Fruit fly (Drosophila melanogaster): ENCODE measurements around the gene CG34266.

CG34266 gene

DNA sequence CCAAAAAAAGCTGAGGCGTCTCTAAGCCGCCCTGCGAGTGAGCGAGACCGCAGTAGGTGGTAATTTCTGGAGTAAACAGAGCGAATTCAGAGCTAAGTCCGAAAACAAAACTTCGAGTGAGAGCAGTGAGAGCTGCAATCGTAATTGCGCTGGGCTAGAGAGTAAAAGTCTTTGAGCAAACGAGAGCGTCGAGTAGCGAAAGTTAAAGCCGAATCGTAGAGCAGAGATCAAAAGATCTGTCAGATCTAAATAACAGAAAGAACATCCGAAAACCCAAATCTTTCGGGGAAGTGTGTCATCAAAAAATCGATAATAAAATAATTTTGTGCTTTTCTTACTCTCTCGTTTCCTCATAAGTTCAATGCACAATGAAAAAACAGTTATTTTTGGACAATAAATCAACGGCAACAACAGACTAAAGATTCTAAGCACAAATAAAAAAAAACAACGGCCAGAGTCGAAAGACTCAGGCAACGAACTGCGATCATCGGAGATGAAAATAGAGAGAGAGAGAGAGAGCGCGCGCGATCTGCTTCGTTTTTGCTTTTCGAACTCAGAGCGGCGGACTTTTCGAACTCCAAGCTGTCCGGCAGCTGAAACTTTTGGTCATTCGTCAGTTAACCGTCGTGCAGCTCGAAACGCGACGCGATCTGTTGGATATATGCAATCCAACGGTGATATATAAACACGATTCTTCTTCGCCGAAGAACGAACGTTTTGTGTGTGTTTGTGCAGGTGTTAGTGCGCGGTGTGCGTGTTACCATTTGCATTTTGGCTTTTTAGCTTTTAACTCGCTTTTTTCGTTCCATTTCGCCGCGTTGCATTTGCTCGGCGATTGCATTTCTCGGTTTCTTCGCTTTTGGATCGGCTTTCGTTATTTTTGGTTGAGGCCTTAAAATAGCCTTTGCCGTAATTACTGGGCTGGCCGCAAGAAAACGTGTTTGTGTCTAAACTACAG, 14.8 kb downstream of the CG34266 start, which contains the start of gene RhoGEF64C:
Gene RhoGEF64C, plus strand, starts transcription at position 607 of the 958 bp plus-strand sequence.
- TF ChIP-seq insv (optimal IDR thresholded peaks at IDR 0.05): no peak

- TF ChIP-seq Sin3A (optimal IDR thresholded peaks at IDR 0.05): no peak
- no peak for TF ChIP-seq psq (optimal IDR thresholded peaks at IDR 0.05)
- no peak for TF ChIP-seq h (optimal IDR thresholded peaks at IDR 0.05)
- TF ChIP-seq insv (optimal IDR thresholded peaks at IDR 0.05): no peak
- TF ChIP-seq ttk (optimal IDR thresholded peaks at IDR 0.05): no peak
- no peak for TF ChIP-seq Myc (optimal IDR thresholded peaks at IDR 0.05)
These were observed 17.2 kb downstream of the CG34266 start, which contains the start of gene CG15876 for dm6 chr3L:4694823-4695222. TSS of gene CG15876 (minus strand) at chr3L:4694845.

dm6 chr3L:4696380-4696779, 18.7 kb downstream of the CG34266 start:
- TF ChIP-seq Myc (optimal IDR thresholded peaks at IDR 0.05) (no peak), insv (optimal IDR thresholded peaks at IDR 0.05) (no peak), h (optimal IDR thresholded peaks at IDR 0.05) (no peak), Sin3A (optimal IDR thresholded peaks at IDR 0.05) (no peak), ttk (optimal IDR thresholded peaks at IDR 0.05) (no peak), psq (optimal IDR thresholded peaks at IDR 0.05) (no peak)

DNA sequence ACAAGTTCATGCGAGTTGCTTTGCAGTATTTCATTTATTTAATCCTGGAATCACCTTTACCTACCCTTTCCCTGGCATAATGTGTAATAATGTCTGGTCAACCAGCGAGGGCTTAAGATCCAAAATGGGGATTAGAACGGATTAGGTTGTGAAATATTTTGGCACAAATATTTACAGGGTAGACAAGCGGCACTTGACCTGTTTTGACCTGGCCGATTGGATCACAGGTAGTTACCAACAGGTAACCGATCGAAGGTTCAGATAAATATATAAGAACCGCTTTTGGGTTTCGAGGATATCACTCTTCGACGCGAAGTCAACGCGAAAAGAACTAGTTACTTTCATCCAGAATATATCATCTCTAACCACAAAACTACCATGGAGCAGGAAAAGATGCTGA, 19.7 kb downstream of the CG34266 start, which contains the start of gene CG13713:
Gene CG13713, plus strand, starts transcription at position 301 of the 400 bp plus-strand sequence.
- TF ChIP-seq h (optimal IDR thresholded peaks at IDR 0.05): no peak
- no peak for TF ChIP-seq Sin3A (optimal IDR thresholded peaks at IDR 0.05)
- TF ChIP-seq psq (optimal IDR thresholded peaks at IDR 0.05): no peak
- no peak for TF ChIP-seq Myc (optimal IDR thresholded peaks at IDR 0.05)
- TF ChIP-seq insv (optimal IDR thresholded peaks at IDR 0.05): no peak
- no peak for TF ChIP-seq ttk (optimal IDR thresholded peaks at IDR 0.05)

DNA sequence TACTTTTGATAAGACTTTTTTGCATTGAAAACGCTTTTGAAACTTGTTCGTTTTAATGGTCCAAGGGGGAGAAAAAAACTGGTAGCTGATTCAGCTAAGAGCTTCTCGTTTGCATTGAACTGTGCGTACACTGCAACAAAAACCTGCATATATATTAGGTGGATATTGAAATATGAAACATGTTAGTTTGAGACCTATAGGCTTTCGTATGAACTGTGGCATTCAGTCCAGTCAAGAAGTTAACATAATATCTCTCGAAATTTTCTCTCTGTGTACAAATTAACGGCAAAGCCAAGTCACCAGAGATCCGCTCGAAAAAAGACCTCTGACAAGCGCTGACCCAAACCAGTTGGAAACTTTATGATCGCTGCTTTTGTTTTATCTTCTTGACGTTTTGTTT, 20.4 kb downstream of the CG34266 start:
- no peak for TF ChIP-seq insv (optimal IDR thresholded peaks at IDR 0.05)
- TF ChIP-seq psq (optimal IDR thresholded peaks at IDR 0.05): no peak
- TF ChIP-seq ttk (optimal IDR thresholded peaks at IDR 0.05): no peak

dm6 chr3L:4698496-4698895, 20.9 kb downstream of the CG34266 start:
- TF ChIP-seq Myc (optimal IDR thresholded peaks at IDR 0.05) (no peak), psq (optimal IDR thresholded peaks at IDR 0.05) (no peak), h (optimal IDR thresholded peaks at IDR 0.05) (no peak), ttk (optimal IDR thresholded peaks at IDR 0.05) (no peak), Sin3A (optimal IDR thresholded peaks at IDR 0.05) (no peak), insv (optimal IDR thresholded peaks at IDR 0.05) (no peak)

DNA sequence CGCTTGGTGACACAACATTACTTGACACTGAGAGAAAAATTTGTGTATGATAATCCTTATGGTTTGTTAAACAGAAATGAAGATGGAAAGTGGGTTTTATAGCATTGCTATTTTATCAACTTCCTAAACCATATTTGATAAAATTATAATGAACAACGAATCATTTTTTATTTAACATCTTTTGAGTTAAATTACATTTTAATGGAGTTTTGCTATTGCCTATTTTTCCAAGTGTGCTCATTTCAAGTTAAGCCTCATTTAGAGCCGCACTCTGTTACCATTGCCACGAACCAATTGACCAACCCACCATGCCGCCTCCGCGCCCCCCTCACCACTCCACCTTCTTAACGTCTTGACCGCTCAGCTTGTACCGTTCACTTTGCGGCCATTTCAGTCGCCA, 22.5 kb downstream of the CG34266 start:
- TF ChIP-seq psq (optimal IDR thresholded peaks at IDR 0.05) (no peak), Myc (optimal IDR thresholded peaks at IDR 0.05) (no peak), Sin3A (optimal IDR thresholded peaks at IDR 0.05) (no peak), insv (optimal IDR thresholded peaks at IDR 0.05) (no peak), ttk (optimal IDR thresholded peaks at IDR 0.05) (no peak)

- TF ChIP-seq Myc (optimal IDR thresholded peaks at IDR 0.05) (no peak), h (optimal IDR thresholded peaks at IDR 0.05) (no peak), ttk (optimal IDR thresholded peaks at IDR 0.05) (no peak), psq (optimal IDR thresholded peaks at IDR 0.05) (no peak), Sin3A (optimal IDR thresholded peaks at IDR 0.05) (no peak), insv (optimal IDR thresholded peaks at IDR 0.05) (no peak)
These were observed 24.4 kb downstream of the CG34266 start for dm6 chr3L:4702003-4702402.

DNA sequence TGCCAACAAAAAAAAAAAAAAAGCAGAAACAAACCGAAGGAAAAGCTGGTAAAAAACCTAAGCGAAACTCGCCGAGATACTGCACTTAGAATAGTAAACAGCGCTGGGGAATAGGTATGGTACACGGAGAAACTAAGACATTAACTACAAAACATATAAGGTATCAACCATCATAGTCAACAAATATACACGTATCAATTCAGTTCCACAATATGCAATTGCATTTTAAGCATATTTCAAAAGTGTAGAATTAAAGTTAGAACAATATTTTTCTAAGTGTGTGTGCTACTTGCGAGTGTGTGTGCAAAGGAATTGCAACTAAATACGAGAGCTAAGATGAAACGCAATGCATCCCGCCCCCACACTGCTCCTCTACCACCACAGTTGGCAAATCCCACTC, 30.2 kb downstream of the CG34266 start:
- no peak for TF ChIP-seq Myc (optimal IDR thresholded peaks at IDR 0.05)
- no peak for TF ChIP-seq h (optimal IDR thresholded peaks at IDR 0.05)
- TF ChIP-seq psq (optimal IDR thresholded peaks at IDR 0.05): no peak
- no peak for TF ChIP-seq ttk (optimal IDR thresholded peaks at IDR 0.05)
- no peak for TF ChIP-seq Sin3A (optimal IDR thresholded peaks at IDR 0.05)
- TF ChIP-seq insv (optimal IDR thresholded peaks at IDR 0.05): no peak

dm6 chr3L:4708536-4708935, 30.9 kb downstream of the CG34266 start:
- TF ChIP-seq h (optimal IDR thresholded peaks at IDR 0.05) (no peak), Sin3A (optimal IDR thresholded peaks at IDR 0.05) (no peak)

- TF ChIP-seq ttk (optimal IDR thresholded peaks at IDR 0.05) (no peak), Myc (optimal IDR thresholded peaks at IDR 0.05) (no peak), insv (optimal IDR thresholded peaks at IDR 0.05) (no peak), Sin3A (optimal IDR thresholded peaks at IDR 0.05) (no peak), h (optimal IDR thresholded peaks at IDR 0.05) (no peak), psq (optimal IDR thresholded peaks at IDR 0.05) (no peak)
These were observed 32.2 kb downstream of the CG34266 start, which contains the start of gene CG13712 for dm6 chr3L:4709790-4710189. TSS of gene CG13712 (minus strand) at chr3L:4709890.

- TF ChIP-seq insv (optimal IDR thresholded peaks at IDR 0.05) (no peak), Myc (optimal IDR thresholded peaks at IDR 0.05) (no peak), Sin3A (optimal IDR thresholded peaks at IDR 0.05) (no peak), h (optimal IDR thresholded peaks at IDR 0.05) (no peak), psq (optimal IDR thresholded peaks at IDR 0.05) (no peak), ttk (optimal IDR thresholded peaks at IDR 0.05) (no peak)
These were observed 42.1 kb downstream of the CG34266 start for dm6 chr3L:4719743-4720142.

Data from Kc167 (cell line).